Worm (Caenorhabditis elegans) whole organism, early embryonic: ENCODE results near the gene srh-141.

ENCODE experiments used
- B0310.2 ChIP-seq: sonication (generic microtip); optimal IDR thresholded peaks from 2 replicates; lab custom pipeline; 2016; ENCODE audit warnings: mild to moderate bottlenecking, missing genetic modification characterization, missing compliant biosample characterization
- F13C5.2 ChIP-seq: sonication (generic microtip); optimal IDR thresholded peaks from 2 replicates; lab custom pipeline; 2017; ENCODE audit warnings: mild to moderate bottlenecking, missing genetic modification characterization, inconsistent platforms, missing compliant biosample characterization
- aly-1 ChIP-seq: sonication (generic microtip); optimal IDR thresholded peaks from 2 replicates; lab custom pipeline; 2016; ENCODE audit warnings: missing genetic modification characterization, missing compliant biosample characterization
- ama-1 ChIP-seq: fragments of 150-350 bp; optimal IDR thresholded peaks from 2 replicates; lab custom pipeline; 2014
- ceh-13 ChIP-seq: fragments of 200-800 bp; sonication (Bioruptor generic); optimal IDR thresholded peaks from 2 replicates; lab custom pipeline; 2018; ENCODE audit warnings: mild to moderate bottlenecking, missing genetic modification characterization, missing compliant biosample characterization
- ceh-36 ChIP-seq: sonication (generic microtip); optimal IDR thresholded peaks from 2 replicates; lab custom pipeline; 2016; ENCODE audit warnings: missing genetic modification characterization, inconsistent platforms, missing compliant biosample characterization
- ets-7 ChIP-seq: sonication (generic microtip); optimal IDR thresholded peaks from 2 replicates; lab custom pipeline; 2016; ENCODE audit warnings: missing genotype, missing genetic modification characterization, missing compliant biosample characterization
- flt-1 ChIP-seq: fragments of 200-800 bp; sonication (Bioruptor generic); IDR thresholded peaks from 2 replicates; pipeline ENCODE4 v1.3.6; 2022; ENCODE audit warnings: missing genetic modification characterization, missing compliant biosample characterization
- hmbx-1 ChIP-seq: sonication (generic microtip); optimal IDR thresholded peaks from 2 replicates; lab custom pipeline; 2016; ENCODE audit warnings: mild to moderate bottlenecking, missing genetic modification characterization, missing compliant biosample characterization
- hmg-4 ChIP-seq: fragments of 200-800 bp; sonication (Bioruptor generic); optimal IDR thresholded peaks from 2 replicates; lab custom pipeline; 2018; ENCODE audit warnings: mild to moderate bottlenecking, missing genetic modification characterization, missing compliant biosample characterization
- hnd-1 ChIP-seq: sonication (generic microtip); optimal IDR thresholded peaks from 2 replicates; lab custom pipeline; 2016; ENCODE audit warnings: missing genetic modification characterization, missing compliant biosample characterization
- pes-1 ChIP-seq: fragments of 200-800 bp; sonication (Bioruptor generic); IDR thresholded peaks from 2 replicates; pipeline ENCODE4 v1.3.6; 2022; ENCODE audit warnings: missing genetic modification reagents, missing genetic modification characterization, missing compliant biosample characterization
- scrt-1 ChIP-seq: fragments of 200-800 bp; sonication (Bioruptor generic); IDR thresholded peaks from 2 replicates; pipeline ENCODE4 v1.3.6; 2022; ENCODE audit warnings: missing genetic modification characterization, missing compliant biosample characterization
- sea-1 ChIP-seq: fragments of 200-800 bp; sonication (Bioruptor generic); conservative IDR thresholded peaks from 2 replicates; pipeline ENCODE4 v1.3.6; 2022; ENCODE audit warnings: missing genetic modification characterization, missing compliant biosample characterization
- tbx-11 ChIP-seq: fragments of 200-800 bp; sonication (Bioruptor generic); IDR thresholded peaks from 2 replicates; pipeline ENCODE4 v1.3.6; 2022; ENCODE audit warnings: missing genetic modification characterization, missing compliant biosample characterization
- tbx-37 ChIP-seq: fragments of 200-800 bp; sonication (Bioruptor generic); conservative IDR thresholded peaks from 2 replicates; pipeline ENCODE4 v1.3.6; 2022; ENCODE audit warnings: missing genetic modification reagents, missing genetic modification characterization, missing compliant biosample characterization
- tra-4 ChIP-seq: sonication (generic microtip); optimal IDR thresholded peaks from 2 replicates; lab custom pipeline; 2017; ENCODE audit warnings: missing genetic modification characterization, missing compliant biosample characterization

The srh-141 gene

ce11 chrV:16483044-16483443 is 39.3 kb downstream of the srh-141 start, which contains the start of gene F57E7.2:
TSS of gene F57E7.2 (minus strand) at chrV:16483144.
- TF ChIP-seq B0310.2 (tag; lab: Kevin White, UChicago), result no peak
- no peak for TF ChIP-seq scrt-1
- TF ChIP-seq hmbx-1 (tag; lab: Kevin White, UChicago), result no peak
- no peak for TF ChIP-seq ama-1 (lab: Kevin White, UChicago)
- TF ChIP-seq ceh-13, result no peak
- no peak for TF ChIP-seq ets-7 (tag; lab: Kevin White, UChicago)
- no peak for TF ChIP-seq hnd-1 (tag; lab: Kevin White, UChicago)
- TF ChIP-seq pes-1 (GFP tag; lab: Robert Waterston, UW), result no peak
- TF ChIP-seq tbx-37, result no peak
- TF ChIP-seq ceh-36 (tag; lab: Kevin White, UChicago), result no peak
- no peak for TF ChIP-seq hmg-4 (GFP tag; lab: Kevin White, UChicago)
- no peak for TF ChIP-seq aly-1
- no peak for TF ChIP-seq tra-4 (tag; lab: Kevin White, UChicago)
- no peak for TF ChIP-seq flt-1 (GFP tag; lab: Robert Waterston, UW)
- TF ChIP-seq sea-1, result no peak
- no peak for TF ChIP-seq tbx-11
- TF ChIP-seq F13C5.2 (tag; lab: Kevin White, UChicago), result no peak

ce11 chrV:16483681-16484080 is 40.0 kb downstream of the srh-141 start, which contains the start of gene srh-139:
TSS of gene srh-139 (plus strand) at chrV:16483981.
- TF ChIP-seq ama-1 (lab: Kevin White, UChicago), result no peak
- TF ChIP-seq ceh-36 (tag; lab: Kevin White, UChicago), result no peak
- no peak for TF ChIP-seq hmbx-1 (tag; lab: Kevin White, UChicago)
- TF ChIP-seq pes-1 (GFP tag; lab: Robert Waterston, UW), result no peak
- TF ChIP-seq ets-7 (tag; lab: Kevin White, UChicago), result no peak

- TF ChIP-seq sea-1 (no peak), flt-1 (GFP tag; lab: Robert Waterston, UW) (no peak), ceh-36 (tag; lab: Kevin White, UChicago) (no peak), ama-1 (lab: Kevin White, UChicago) (no peak), tbx-11 (no peak), hmbx-1 (tag; lab: Kevin White, UChicago) (no peak), F13C5.2 (tag; lab: Kevin White, UChicago) (no peak), tbx-37 (no peak), ets-7 (tag; lab: Kevin White, UChicago) (no peak), pes-1 (GFP tag; lab: Robert Waterston, UW) (no peak), aly-1 (no peak), B0310.2 (tag; lab: Kevin White, UChicago) (no peak), tra-4 (tag; lab: Kevin White, UChicago) (no peak), hnd-1 (tag; lab: Kevin White, UChicago) (no peak), hmg-4 (GFP tag; lab: Kevin White, UChicago) (no peak)
These were observed 43.7 kb downstream of the srh-141 start, which contains the start of gene Y32B12A.5 for ce11 chrV:16487474-16487873. TSS of gene Y32B12A.5 (minus strand) at chrV:16487574.

- TF ChIP-seq tbx-37 (no peak), aly-1 (no peak), hmg-4 (GFP tag; lab: Kevin White, UChicago) (no peak)
These were observed 44.4 kb downstream of the srh-141 start, which contains the start of gene sqst-4 for ce11 chrV:16488172-16488571. TSS of gene sqst-4 (plus strand) at chrV:16488472.

ce11 chrV:16494359-16494758 is 50.6 kb downstream of the srh-141 start, which contains the start of gene comt-2:
TSS of gene comt-2 (minus strand) at chrV:16494489.
- TF ChIP-seq aly-1 (no peak), tra-4 (tag; lab: Kevin White, UChicago) (no peak), hmg-4 (GFP tag; lab: Kevin White, UChicago) (no peak), scrt-1 (no peak), hnd-1 (tag; lab: Kevin White, UChicago) (no peak), pes-1 (GFP tag; lab: Robert Waterston, UW) (no peak), tbx-11 (no peak), ceh-13 (no peak), ama-1 (lab: Kevin White, UChicago) (no peak), ceh-36 (tag; lab: Kevin White, UChicago) (no peak), hmbx-1 (tag; lab: Kevin White, UChicago) (no peak)
